Worm (Caenorhabditis elegans): ENCODE data around the gene T06D4.6.

- no peak for TF ChIP-seq unc-39 (tag; optimal IDR thresholded peaks at IDR 0.05)
- no peak for TF ChIP-seq nhr-77 (tag; optimal IDR thresholded peaks at IDR 0.05)
- TF ChIP-seq nhr-237 (tag; optimal IDR thresholded peaks at IDR 0.05): no peak
- TF ChIP-seq elt-1 (tag; optimal IDR thresholded peaks at IDR 0.05): no peak
- TF ChIP-seq unc-62 (GFP tag; optimal IDR thresholded peaks at IDR 0.05): no peak
- no peak for TF ChIP-seq elt-3 (tag; optimal IDR thresholded peaks at IDR 0.05)
- no peak for TF ChIP-seq fos-1 (tag; optimal IDR thresholded peaks at IDR 0.05)
- no peak for TF ChIP-seq F13H6.1 (tag; optimal IDR thresholded peaks at IDR 0.05)
Observed at ce11 chrII:3347940-3348610, 39.3 kb downstream of the T06D4.6 start, which contains the start of the genes F14D2.14 and bath-29.

Measured in whole organism, L2 larva.